Worm (Caenorhabditis elegans) whole organism, L3 larva: ENCODE results near the gene F57B1.5.

Experiments used
- ama-1 ChIP-seq: fragments of 150-350 bp; optimal IDR thresholded peaks from 2 replicates; lab custom pipeline; 2018
- sea-2 ChIP-seq: fragments of 150-350 bp; sonication (generic microtip); optimal IDR thresholded peaks from 4 replicates; lab custom pipeline; 2014; ENCODE audit warnings: missing biosample characterization, missing genetic modification reagents, missing genetic modification characterization

DNA sequence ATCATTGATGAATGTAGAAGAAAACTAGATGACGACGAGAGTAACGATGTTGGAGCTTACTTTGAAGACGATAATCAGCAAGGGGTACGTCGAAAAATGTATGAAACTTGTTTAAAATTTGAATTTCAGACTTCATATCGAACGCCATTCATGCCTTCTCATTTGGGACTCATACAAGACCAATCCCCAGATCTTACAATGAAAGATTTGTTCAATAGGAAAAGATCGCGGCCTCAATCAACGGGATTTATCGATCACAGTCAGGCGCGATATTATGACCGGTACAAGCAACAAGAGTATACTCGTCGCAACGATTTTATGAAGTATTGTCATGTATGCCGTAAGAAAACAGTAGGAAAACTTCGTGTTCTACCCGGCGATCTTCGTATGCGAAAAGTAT is 30.7 kb upstream of the F57B1.5 start:
- TF ChIP-seq sea-2 (no peak), ama-1 (lab: Kevin White, UChicago) (no peak)
